Fruit fly (Drosophila melanogaster): ENCODE results near the gene CG13625.

Gene CG13625

dm6 chr3R:24606868-24607267 is 21.9 kb upstream of the CG13625 start (continued):
- TF ChIP-seq Trl (optimal IDR thresholded peaks at IDR 0.05): no peak
- no peak for TF ChIP-seq Trl (GFP tag; optimal IDR thresholded peaks at IDR 0.05)
- no peak for TF ChIP-seq D (optimal IDR thresholded peaks at IDR 0.05)
- no peak for TF ChIP-seq D (GFP tag; optimal IDR thresholded peaks at IDR 0.05)
- TF ChIP-seq CG3163 (GFP tag; optimal IDR thresholded peaks at IDR 0.05): no peak
- no peak for TF ChIP-seq Elba2 (GFP tag; optimal IDR thresholded peaks at IDR 0.05)
- no peak for TF ChIP-seq CHES-1-like (GFP tag; optimal IDR thresholded peaks at IDR 0.05)
- no peak for TF ChIP-seq CG18599 (GFP tag; optimal IDR thresholded peaks at IDR 0.05)
- 0 out of 2 replicates have a peak, but pooled peaks have one; percentile 8 for TF ChIP-seq CG3847 (GFP tag; IDR thresholded peaks at IDR 0.05)
- no peak for TF ChIP-seq dimm (GFP tag; IDR thresholded peaks at IDR 0.05)
- TF ChIP-seq ERR (GFP tag; optimal IDR thresholded peaks at IDR 0.05): no peak
- no peak for TF ChIP-seq CG7928 (GFP tag; optimal IDR thresholded peaks at IDR 0.05)
- TF ChIP-seq ara (GFP tag; IDR thresholded peaks at IDR 0.05): no peak
- TF ChIP-seq ash1 (GFP tag; optimal IDR thresholded peaks at IDR 0.05): no peak
- peak; percentile 48 for TF ChIP-seq crol (GFP tag; IDR thresholded peaks at IDR 0.05)

dm6 chr3R:24604165-24604564 is 19.2 kb upstream of the CG13625 start:
- no peak for TF ChIP-seq Dref (GFP tag; IDR thresholded peaks at IDR 0.05)
- TF ChIP-seq sd (tag; optimal IDR thresholded peaks at IDR 0.05): peak; percentile 81
- TF ChIP-seq CG18262 (tag; optimal IDR thresholded peaks at IDR 0.05): no peak
- TF ChIP-seq CG2199 (GFP tag; IDR thresholded peaks at IDR 0.05): peak; percentile 61; the same call in 1 of the 3 replicates
- TF ChIP-seq Blimp-1 (GFP tag; optimal IDR thresholded peaks at IDR 0.05): no peak
- peak in 1 of 2 experiments; percentile 20 for TF ChIP-seq tll (GFP tag; optimal IDR thresholded peaks at IDR 0.05)
- no peak for TF ChIP-seq CG2116 (GFP tag; optimal IDR thresholded peaks at IDR 0.05)
- no peak for TF ChIP-seq maf-S (GFP tag; optimal IDR thresholded peaks at IDR 0.05)
- TF ChIP-seq CG9876 (GFP tag; optimal IDR thresholded peaks at IDR 0.05): no peak
- no peak for TF ChIP-seq Atf6 (GFP tag; IDR thresholded peaks at IDR 0.05)
- TF ChIP-seq E2f2 (GFP tag; IDR thresholded peaks at IDR 0.05): 0 out of 2 replicates have a peak, but pooled peaks have one; percentile 8
- peak; percentile 24 for TF ChIP-seq CG6813 (GFP tag; optimal IDR thresholded peaks at IDR 0.05)
- TF ChIP-seq CG2875 (GFP tag; optimal IDR thresholded peaks at IDR 0.05): no peak
- no peak for TF ChIP-seq dan (GFP tag; IDR thresholded peaks at IDR 0.05)
- TF ChIP-seq CG12659 (GFP tag; optimal IDR thresholded peaks at IDR 0.05): no peak
- no peak for TF ChIP-seq abd-A (tag; optimal IDR thresholded peaks at IDR 0.05)
- TF ChIP-seq Dad (GFP tag; optimal IDR thresholded peaks at IDR 0.05): no peak
- peak; percentile 9 for TF ChIP-seq D19A (tag; optimal IDR thresholded peaks at IDR 0.05)
- TF ChIP-seq CG4707 (GFP tag; optimal IDR thresholded peaks at IDR 0.05): no peak
- TF ChIP-seq Xrp1 (GFP tag; IDR thresholded peaks at IDR 0.05): no peak
- TF ChIP-seq CG15479 (GFP tag; optimal IDR thresholded peaks at IDR 0.05): no peak
- no peak for TF ChIP-seq p53 (GFP tag; optimal IDR thresholded peaks at IDR 0.05)
- no peak for TF ChIP-seq Usf (GFP tag; optimal IDR thresholded peaks at IDR 0.05)
- TF ChIP-seq CG3281 (GFP tag; optimal IDR thresholded peaks at IDR 0.05): no peak
- TF ChIP-seq Hsf (GFP tag; optimal IDR thresholded peaks at IDR 0.05): no peak
- TF ChIP-seq CG12769 (tag; optimal IDR thresholded peaks at IDR 0.05): peak; percentile 60
- TF ChIP-seq esg (GFP tag; conservative IDR thresholded peaks at IDR 0.05): no peak
- no peak for TF ChIP-seq CG4328 (GFP tag; optimal IDR thresholded peaks at IDR 0.05)
- no peak for TF ChIP-seq Adf1 (GFP tag; IDR thresholded peaks at IDR 0.05)
- TF ChIP-seq jigr1 (GFP tag; IDR thresholded peaks at IDR 0.05): no peak
- no peak for TF ChIP-seq dpn (GFP tag; optimal IDR thresholded peaks at IDR 0.05)
- no peak for TF ChIP-seq crol (GFP tag; IDR thresholded peaks at IDR 0.05)
- no peak for TF ChIP-seq Oaz (GFP tag; IDR thresholded peaks at IDR 0.05)
- TF ChIP-seq sr (GFP tag; IDR thresholded peaks at IDR 0.05): peak; percentile 83
- TF ChIP-seq unpg (GFP tag; optimal IDR thresholded peaks at IDR 0.05): no peak
- no peak for TF ChIP-seq crc (GFP tag; optimal IDR thresholded peaks at IDR 0.05)
- no peak for TF ChIP-seq CG10959 (GFP tag; IDR thresholded peaks at IDR 0.05)
- TF ChIP-seq CG18764 (GFP tag; optimal IDR thresholded peaks at IDR 0.05): no peak

All from whole organism, embryonic.